Fruit fly (Drosophila melanogaster) whole organism, embryonic: ENCODE results near the gene Oseg1.
A peak's percentile ranks its signal among the peaks of the same experiment; 100 is the strongest.

Source experiments
- Ada2b ChIP-seq: fragments of 200-800 bp; sonication (Bioruptor generic); IDR thresholded peaks from 2 replicates; pipeline ENCODE4 v1.3.6; 2022; ENCODE audit warnings: missing biosample characterization, missing genetic modification characterization
- CG10209 ChIP-seq: fragments of 200-800 bp; sonication (Bioruptor generic); optimal IDR thresholded peaks from 3 replicates; lab custom pipeline; 2017; ENCODE audit warnings: missing biosample characterization, mild to moderate bottlenecking, missing genetic modification characterization, missing genetic modification reagents
- CG11504 ChIP-seq: fragments of 200-800 bp; sonication (Bioruptor generic); optimal IDR thresholded peaks from 3 replicates; lab custom pipeline; 2019; ENCODE audit warnings: missing biosample characterization, mild to moderate bottlenecking, missing genetic modification characterization, moderate library complexity
- CG12744 ChIP-seq: fragments of 200-800 bp; sonication (Bioruptor generic); optimal IDR thresholded peaks from 2 replicates; lab custom pipeline; 2016; ENCODE audit warnings: missing biosample characterization, missing genetic modification characterization
- CG14710 ChIP-seq: fragments of 200-800 bp; sonication (Bioruptor generic); optimal IDR thresholded peaks from 3 replicates; lab custom pipeline; 2019; ENCODE audit warnings: missing biosample characterization, mild to moderate bottlenecking, missing genetic modification characterization, moderate library complexity
- CG14965 ChIP-seq: fragments of 200-800 bp; sonication (Bioruptor generic); optimal IDR thresholded peaks from 2 replicates; lab custom pipeline; 2016; ENCODE audit warnings: missing biosample characterization, missing genetic modification characterization, borderline replicate concordance
- CG15073 ChIP-seq: fragments of 200-800 bp; sonication (Bioruptor generic); optimal IDR thresholded peaks from 2 replicates; lab custom pipeline; 2016; ENCODE audit warnings: missing biosample characterization, missing genetic modification characterization
- CG1603 ChIP-seq: fragments of 200-800 bp; sonication (Bioruptor generic); optimal IDR thresholded peaks from 2 replicates; lab custom pipeline; 2019; ENCODE audit warnings: missing biosample characterization, mild to moderate bottlenecking, missing genetic modification characterization, moderate library complexity
- CG17328 ChIP-seq: fragments of 200-800 bp; sonication (Bioruptor generic); IDR thresholded peaks from 2 replicates; pipeline ENCODE4 v1.3.6; 2022; ENCODE audit warnings: missing biosample characterization, missing genetic modification characterization
- CG17385 ChIP-seq: fragments of 200-800 bp; sonication (Bioruptor generic); optimal IDR thresholded peaks from 3 replicates; lab custom pipeline; 2018; ENCODE audit warnings: missing biosample characterization, mild to moderate bottlenecking, missing genetic modification characterization
- CG32772 ChIP-seq: fragments of 200-800 bp; sonication (Bioruptor generic); IDR thresholded peaks from 2 replicates; pipeline ENCODE4 v1.3.6; 2022; ENCODE audit warnings: missing biosample characterization, missing genetic modification characterization
- CG33213 ChIP-seq: fragments of 200-800 bp; sonication (Bioruptor generic); optimal IDR thresholded peaks from 3 replicates; lab custom pipeline; 2016; ENCODE audit warnings: missing biosample characterization, missing genetic modification characterization
- CG34224 ChIP-seq: fragments of 200-800 bp; sonication (Bioruptor generic); IDR thresholded peaks from 3 replicates; pipeline ENCODE4 v1.3.6; 2022; ENCODE audit warnings: missing biosample characterization, missing genetic modification characterization; ENCODE audit not compliant: partially characterized antibody
- CG4617 ChIP-seq: fragments of 200-800 bp; sonication (Bioruptor generic); optimal IDR thresholded peaks from 3 replicates; lab custom pipeline; 2016; ENCODE audit warnings: missing biosample characterization, missing genetic modification characterization, borderline replicate concordance
- CG8924 ChIP-seq: fragments of 200-800 bp; optimal IDR thresholded peaks from 3 replicates; lab custom pipeline; 2019; ENCODE audit warnings: missing biosample characterization, mild to moderate bottlenecking, missing genetic modification characterization, moderate library complexity
- Dll ChIP-seq: fragments of 200-800 bp; sonication (Bioruptor generic); IDR thresholded peaks from 4 replicates; pipeline ENCODE4 v1.3.6; 2022; ENCODE audit warnings: missing biosample characterization, missing genetic modification characterization; ENCODE audit not compliant: partially characterized antibody
- Eip74EF ChIP-seq, 2 experiments: fragments of 200-800 bp in 1 of 2; fragments of >200 bp in 1 of 2; sonication (Bioruptor generic) in 1 of 2; optimal IDR thresholded peaks; 2 replicates each; lab custom pipeline; 2017 to 2019; ENCODE audit warnings: missing biosample characterization in 2 of 2, missing genetic modification characterization in 2 of 2, mild to moderate bottlenecking in 1 of 2, moderate library complexity in 1 of 2
- HLH54F ChIP-seq: fragments of 200-800 bp; sonication (Bioruptor generic); optimal IDR thresholded peaks from 3 replicates; lab custom pipeline; 2016; ENCODE audit warnings: missing biosample characterization, missing genetic modification characterization
- Hr3 ChIP-seq: fragments of 200-800 bp; sonication (Bioruptor generic); optimal IDR thresholded peaks from 3 replicates; lab custom pipeline; 2016; ENCODE audit warnings: missing biosample characterization, missing genetic modification characterization
- Lhr ChIP-seq: fragments of 200-800 bp; sonication (Bioruptor generic); optimal IDR thresholded peaks from 3 replicates; lab custom pipeline; 2017; ENCODE audit warnings: mild to moderate bottlenecking, missing biosample characterization, missing genetic modification reagents, missing genetic modification characterization
- Lim3 ChIP-seq: fragments of 200-800 bp; sonication (Bioruptor generic); IDR thresholded peaks from 2 replicates; pipeline ENCODE4 v1.3.6; 2022; ENCODE audit warnings: missing biosample characterization, missing genetic modification characterization
- Mad ChIP-seq: fragments of 200-800 bp; sonication (Bioruptor generic); optimal IDR thresholded peaks from 2 replicates; lab custom pipeline; 2016; ENCODE audit warnings: missing biosample characterization, missing genetic modification characterization
- Med ChIP-seq: fragments of 200-800 bp; sonication (Bioruptor generic); peaks from one replicate; lab custom pipeline; 2016; ENCODE audit warnings: missing biosample characterization, missing genetic modification characterization, mild to moderate bottlenecking, inconsistent platforms, moderate library complexity
- Nf-YA ChIP-seq: fragments of 200-800 bp; sonication (Bioruptor generic); IDR thresholded peaks from 2 replicates; pipeline ENCODE4 v1.3.6; 2022; ENCODE audit warnings: missing biosample characterization, missing genetic modification characterization
- Sry-β ChIP-seq: fragments of 200-800 bp; sonication (Bioruptor generic); optimal IDR thresholded peaks from 2 replicates; lab custom pipeline; 2018; ENCODE audit warnings: missing biosample characterization, mild to moderate bottlenecking, missing genetic modification characterization, moderate library complexity
- Sry-δ ChIP-seq: fragments of 200-800 bp; sonication (Bioruptor generic); optimal IDR thresholded peaks from 2 replicates; lab custom pipeline; 2016; ENCODE audit warnings: missing biosample characterization, missing genetic modification characterization
- Stat92E ChIP-seq, 3 experiments: fragments of >200 bp in 2 of 3; fragments of 200-800 bp in 1 of 3; sonication (Bioruptor generic) in 1 of 3; optimal IDR thresholded peaks; 2 replicates each; lab custom pipeline; 2017 to 2019; ENCODE audit warnings: missing biosample characterization in 3 of 3, missing genetic modification characterization in 3 of 3, mild to moderate bottlenecking in 1 of 3, moderate library complexity in 1 of 3
- Xrp1 ChIP-seq: fragments of 200-800 bp; sonication (Bioruptor generic); IDR thresholded peaks from 2 replicates; pipeline ENCODE4 v1.3.6; 2022; ENCODE audit warnings: missing biosample characterization, missing genetic modification characterization
- ap ChIP-seq: fragments of 200-800 bp; sonication (Bioruptor generic); IDR thresholded peaks from 2 replicates; pipeline ENCODE4 v1.3.6; 2022; ENCODE audit warnings: missing biosample characterization, missing genetic modification characterization
- ato ChIP-seq: fragments of 200-800 bp; sonication (Bioruptor generic); IDR thresholded peaks from 2 replicates; pipeline ENCODE4 v1.3.6; 2022; ENCODE audit warnings: missing biosample characterization, missing genetic modification characterization; ENCODE audit not compliant: partially characterized antibody
- cad ChIP-seq: fragments of >200 bp; optimal IDR thresholded peaks from 2 replicates; lab custom pipeline; 2017; ENCODE audit warnings: missing biosample characterization, missing genetic modification characterization
- chinmo ChIP-seq: fragments of 200-800 bp; sonication (Bioruptor generic); IDR thresholded peaks from 4 replicates; pipeline ENCODE4 v1.3.6; 2022; ENCODE audit warnings: missing biosample characterization, missing genetic modification characterization; ENCODE audit not compliant: partially characterized antibody
- croc ChIP-seq: fragments of 200-800 bp; sonication (Bioruptor generic); conservative IDR thresholded peaks from 3 replicates; pipeline ENCODE4 v1.3.6; 2022; ENCODE audit warnings: missing biosample characterization, missing genetic modification characterization
- crp ChIP-seq, 2 experiments: fragments of 200-800 bp; sonication (Bioruptor generic); optimal IDR thresholded peaks; 2 replicates in 1 of 2; 3 replicates in 1 of 2; lab custom pipeline; 2017; ENCODE audit warnings: missing biosample characterization in 2 of 2, missing genetic modification characterization in 2 of 2, mild to moderate bottlenecking in 1 of 2, moderate library complexity in 1 of 2
- dmrt11E ChIP-seq: fragments of 200-800 bp; sonication (Bioruptor generic); optimal IDR thresholded peaks from 3 replicates; lab custom pipeline; 2018; ENCODE audit warnings: missing biosample characterization, mild to moderate bottlenecking, missing genetic modification characterization, moderate library complexity
- gem ChIP-seq: fragments of 200-800 bp; sonication (Bioruptor generic); optimal IDR thresholded peaks from 2 replicates; lab custom pipeline; 2019; ENCODE audit warnings: missing biosample characterization, mild to moderate bottlenecking, missing genetic modification characterization, moderate library complexity
- gfzf ChIP-seq: fragments of 200-800 bp; sonication (Bioruptor generic); optimal IDR thresholded peaks from 2 replicates; lab custom pipeline; 2016; ENCODE audit warnings: missing biosample characterization, mild to moderate bottlenecking, missing genetic modification characterization, moderate library complexity
- hbn ChIP-seq: fragments of 200-800 bp; sonication (Bioruptor generic); IDR thresholded peaks from 2 replicates; pipeline ENCODE4 v1.3.6; 2022; ENCODE audit warnings: missing biosample characterization, missing genetic modification characterization; ENCODE audit not compliant: partially characterized antibody
- mirr ChIP-seq: fragments of 200-800 bp; sonication (Bioruptor generic); optimal IDR thresholded peaks from 3 replicates; lab custom pipeline; 2018; ENCODE audit warnings: missing biosample characterization, mild to moderate bottlenecking, missing genetic modification characterization
- ranshi ChIP-seq: fragments of 200-800 bp; sonication (Bioruptor generic); IDR thresholded peaks from 2 replicates; pipeline ENCODE4 v1.3.6; 2022; ENCODE audit warnings: missing biosample characterization, missing genetic modification characterization
- sens ChIP-seq: fragments of 200-800 bp; sonication (Bioruptor generic); peaks from one replicate; lab custom pipeline; 2016; ENCODE audit warnings: missing biosample characterization, missing genetic modification characterization
- sisA ChIP-seq: fragments of 200-800 bp; sonication (Bioruptor generic); IDR thresholded peaks from 2 replicates; pipeline ENCODE4 v1.3.6; 2022; ENCODE audit warnings: missing biosample characterization, missing genetic modification characterization
- sob ChIP-seq: fragments of 200-800 bp; sonication (Bioruptor generic); IDR thresholded peaks from 2 replicates; pipeline ENCODE4 v1.3.6; 2022; ENCODE audit warnings: missing biosample characterization, missing genetic modification characterization
- sug ChIP-seq: fragments of 200-800 bp; optimal IDR thresholded peaks from 2 replicates; lab custom pipeline; 2019; ENCODE audit warnings: missing biosample characterization, mild to moderate bottlenecking, missing genetic modification characterization, moderate library complexity
- tll ChIP-seq, 2 experiments: fragments of 200-800 bp in 1 of 2; fragments of >200 bp in 1 of 2; sonication (Bioruptor generic) in 1 of 2; optimal IDR thresholded peaks; 2 replicates each; lab custom pipeline; 2017 to 2019; ENCODE audit warnings: missing biosample characterization in 2 of 2, missing genetic modification characterization in 2 of 2, mild to moderate bottlenecking in 1 of 2, moderate library complexity in 1 of 2
- vnd ChIP-seq: fragments of 200-800 bp; sonication (Bioruptor generic); IDR thresholded peaks from 3 replicates; pipeline ENCODE4 v1.3.6; 2022; ENCODE audit warnings: missing biosample characterization, missing genetic modification characterization; ENCODE audit not compliant: partially characterized antibody
- vvl ChIP-seq: fragments of 200-800 bp; sonication (Bioruptor generic); IDR thresholded peaks from 2 replicates; pipeline ENCODE4 v1.3.6; 2022; ENCODE audit warnings: missing biosample characterization, missing genetic modification characterization
- wek ChIP-seq: fragments of 200-800 bp; sonication (Bioruptor generic); optimal IDR thresholded peaks from 3 replicates; lab custom pipeline; 2018; ENCODE audit warnings: missing biosample characterization, mild to moderate bottlenecking, missing genetic modification characterization, moderate library complexity
- zfh2 ChIP-seq: fragments of 200-800 bp; sonication (Bioruptor generic); optimal IDR thresholded peaks from 2 replicates; lab custom pipeline; 2016; ENCODE audit warnings: missing biosample characterization, missing genetic modification characterization

Gene Oseg1

dm6 chr3L:8405123-8405522, 7.5 kb downstream of the Oseg1 start, which contains the start of the genes Tpt, mkg-p and CG13667 (continued):
- TF ChIP-seq CG14710 (peak; percentile 70), Hr3 (GFP tag; lab: Kevin White, UChicago) (no peak), croc (GFP tag; lab: Robert Waterston, UW) (no peak), CG12744 (GFP tag; lab: Kevin White, UChicago) (peak; percentile 14), Lim3 (no peak), CG11504 (tag; lab: Kevin White, UChicago) (no peak), Sry-β (GFP tag; lab: Kevin White, UChicago) (peak; percentile 52), Nf-YA (GFP tag; lab: Robert Waterston, UW) (no peak), wek (no peak), gem (no peak), tll (GFP tag; optimal IDR thresholded peaks at IDR 0.05; lab: Kevin White, UChicago) (no peak), gfzf (GFP tag; lab: Kevin White, UChicago) (peak; percentile 79), cad (GFP tag; lab: Kevin White, UChicago) (no peak), mirr (GFP tag; lab: Kevin White, UChicago) (no peak), CG17385 (GFP tag; lab: Kevin White, UChicago) (peak; percentile 98), dmrt11E (tag; lab: Kevin White, UChicago) (no peak), vvl (peak; percentile 64), Xrp1 (GFP tag; lab: Robert Waterston, UW) (peak; percentile 8; the same call in 1 of the 2 replicates), chinmo (GFP tag; lab: Robert Waterston, UW) (peak; percentile 97; the same call in 3 of the 4 replicates), Sry-δ (peak; percentile 99), CG4617 (GFP tag; lab: Kevin White, UChicago) (peak; percentile 94), Mad (GFP tag; lab: Kevin White, UChicago) (no peak), CG14965 (GFP tag; lab: Kevin White, UChicago) (no peak), sisA (GFP tag; lab: Robert Waterston, UW) (no peak), Stat92E (GFP tag; optimal IDR thresholded peaks at IDR 0.05; lab: Kevin White, UChicago) (no peak), CG34224 (GFP tag; lab: Robert Waterston, UW) (peak; percentile 81), HLH54F (GFP tag; lab: Kevin White, UChicago) (peak; percentile 17), CG1603 (peak; percentile 97), Med (GFP tag; lab: Kevin White, UChicago) (peak; percentile 76), ato (GFP tag; lab: Robert Waterston, UW) (peak; percentile 42; the same call in 1 of the 2 replicates), CG33213 (GFP tag; lab: Kevin White, UChicago) (peak; percentile 27), CG8924 (tag; lab: Kevin White, UChicago) (peak; percentile 53), CG32772 (GFP tag; lab: Robert Waterston, UW) (no peak), Dll (GFP tag; lab: Robert Waterston, UW) (peak; percentile 89), ap (GFP tag; lab: Robert Waterston, UW) (no peak), sug (no peak), CG17328 (no peak), Ada2b (no peak), CG15073 (GFP tag; lab: Kevin White, UChicago) (no peak), zfh2 (GFP tag; lab: Kevin White, UChicago) (peak; percentile 34), vnd (peak; percentile 72), ranshi (GFP tag; lab: Robert Waterston, UW) (no peak), crp (GFP tag; optimal IDR thresholded peaks at IDR 0.05; lab: Kevin White, UChicago) (peak in 1 of 2 experiments; percentile 16), Eip74EF (GFP tag; optimal IDR thresholded peaks at IDR 0.05; lab: Kevin White, UChicago) (no peak), CG10209 (GFP tag; lab: Kevin White, UChicago) (no peak), sens (GFP tag; lab: Kevin White, UChicago) (peak; percentile 78), sob (GFP tag; lab: Robert Waterston, UW) (peak; percentile 51; the same call in 1 of the 2 replicates), Lhr (peak; percentile 16), hbn (peak; percentile 81)
